Worm (Caenorhabditis elegans) whole organism, young adult: ENCODE measurements around the gene cpr-6.

Experiments
- hmg-20 ChIP-seq: fragments of 200-800 bp; sonication (Bioruptor generic); IDR thresholded peaks from 2 replicates; pipeline ENCODE4 v1.3.6; 2022; ENCODE audit warnings: missing genetic modification reagents, missing genetic modification characterization, missing compliant biosample characterization
- snpc-4 ChIP-seq, 5 experiments: fragments of 150-350 bp in 1 of 5; sonication (generic microtip) in 4 of 5; optimal IDR thresholded peaks; 2 replicates each; lab custom pipeline; 2014 to 2018; ENCODE audit warnings: missing genetic modification characterization in 5 of 5, missing biosample characterization in 3 of 5, antibody characterized with exemption in 2 of 5, mild to moderate bottlenecking in 2 of 5, missing compliant biosample characterization in 2 of 5, missing genotype in 2 of 5, moderate library complexity in 2 of 5, missing genetic modification reagents in 1 of 5
- unc-62 ChIP-seq: fragments of 150-350 bp; optimal IDR thresholded peaks from 2 replicates; lab custom pipeline; 2014; ENCODE audit warnings: missing biosample characterization, missing genetic modification reagents, missing genetic modification characterization

DNA sequence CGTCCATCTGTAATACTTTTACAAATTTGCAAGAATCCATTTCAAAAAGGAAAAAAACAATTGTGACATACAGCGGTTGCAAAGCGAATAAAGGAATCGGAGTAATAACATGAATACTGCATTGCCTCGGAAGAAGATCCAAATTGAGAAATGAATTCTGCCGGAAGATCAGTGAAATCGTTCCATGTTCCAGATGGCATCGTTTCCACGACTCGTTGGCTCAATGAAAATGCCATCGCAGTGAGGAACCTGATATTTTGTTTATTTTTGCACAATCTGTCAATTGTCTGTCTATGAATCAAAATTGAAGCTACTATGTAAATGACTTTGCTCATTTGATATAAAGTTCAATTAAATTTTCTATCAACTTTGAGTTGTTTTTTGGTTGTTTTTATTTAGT lies 23.6 kb downstream of the cpr-6 start:
- TF ChIP-seq snpc-4 (GFP tag; optimal IDR thresholded peaks at IDR 0.05; lab: Kevin White, UChicago) (no peak), snpc-4 (tag; optimal IDR thresholded peaks at IDR 0.05; lab: Kevin White, UChicago) (no peak), hmg-20 (GFP tag; lab: Robert Waterston, UW) (no peak), unc-62 (GFP tag; lab: Kevin White, UChicago) (no peak)
